Fruit fly (Drosophila melanogaster) whole organism, embryonic: ENCODE measurements around the gene osp.

Experiments used
- Awh ChIP-seq: fragments of 200-800 bp; sonication (Bioruptor generic); IDR thresholded peaks from 2 replicates; pipeline ENCODE4, ENCODE4 v1.3.6; 2022; ENCODE audit warnings: missing biosample characterization, missing genetic modification characterization
- Bdp1 ChIP-seq: fragments of 200-800 bp; sonication (Bioruptor generic); optimal IDR thresholded peaks from 3 replicates; lab custom pipeline; 2016; ENCODE audit warnings: missing biosample characterization, missing genetic modification characterization
- CG10321 ChIP-seq: fragments of 200-800 bp; sonication (Bioruptor generic); IDR thresholded peaks from 2 replicates; pipeline ENCODE4 v1.3.6; 2022; ENCODE audit warnings: missing biosample characterization, missing genetic modification characterization
- CG10979 ChIP-seq: fragments of 200-800 bp; sonication (Bioruptor generic); optimal IDR thresholded peaks from 2 replicates; lab custom pipeline; 2018; ENCODE audit warnings: missing biosample characterization, mild to moderate bottlenecking, missing genetic modification characterization, moderate library complexity
- CG13296 ChIP-seq: fragments of 200-800 bp; sonication (Bioruptor generic); optimal IDR thresholded peaks from 3 replicates; lab custom pipeline; 2018; ENCODE audit warnings: missing biosample characterization, mild to moderate bottlenecking, missing genetic modification characterization
- CG13424 ChIP-seq: fragments of 200-800 bp; sonication (Bioruptor generic); optimal IDR thresholded peaks from 2 replicates; lab custom pipeline; 2019; ENCODE audit warnings: missing biosample characterization, mild to moderate bottlenecking, missing genetic modification characterization, moderate library complexity
- CG1603 ChIP-seq: fragments of 200-800 bp; sonication (Bioruptor generic); optimal IDR thresholded peaks from 2 replicates; lab custom pipeline; 2019; ENCODE audit warnings: missing biosample characterization, mild to moderate bottlenecking, missing genetic modification characterization, moderate library complexity
- CG17612 ChIP-seq: fragments of 200-800 bp; sonication (Bioruptor generic); IDR thresholded peaks from 2 replicates; pipeline ENCODE4 v1.3.6; 2022; ENCODE audit warnings: missing biosample characterization, missing genetic modification characterization
- CG18619 ChIP-seq: fragments of 200-800 bp; sonication (Bioruptor generic); optimal IDR thresholded peaks from 3 replicates; lab custom pipeline; 2017; ENCODE audit warnings: missing biosample characterization, mild to moderate bottlenecking, missing genetic modification characterization
- CG31224 ChIP-seq: fragments of 200-800 bp; sonication (Bioruptor generic); IDR thresholded peaks from 2 replicates; pipeline ENCODE4 v1.3.6; 2022; ENCODE audit warnings: missing biosample characterization, missing genetic modification characterization
- CG32532 ChIP-seq: fragments of 200-800 bp; sonication (Bioruptor generic); IDR thresholded peaks from 2 replicates; pipeline ENCODE4 v1.3.6; 2022; ENCODE audit warnings: missing biosample characterization, missing genetic modification characterization
- CG32767 ChIP-seq: fragments of 200-800 bp; sonication (Bioruptor generic); IDR thresholded peaks from 2 replicates; pipeline ENCODE4 v1.3.6; 2022; ENCODE audit warnings: missing biosample characterization, missing genetic modification characterization
- CG4328 ChIP-seq: fragments of 200-800 bp; sonication (Bioruptor generic); optimal IDR thresholded peaks from 3 replicates; lab custom pipeline; 2017; ENCODE audit warnings: missing biosample characterization, missing genetic modification reagents, missing genetic modification characterization
- CG43689 ChIP-seq: fragments of 200-800 bp; sonication (Bioruptor generic); IDR thresholded peaks from 2 replicates; pipeline ENCODE4 v1.3.6; 2022; ENCODE audit warnings: missing biosample characterization, missing genetic modification characterization
- CG6254 ChIP-seq: fragments of 200-800 bp; sonication (Bioruptor generic); optimal IDR thresholded peaks from 3 replicates; lab custom pipeline; 2017; ENCODE audit warnings: mild to moderate bottlenecking, missing biosample characterization, missing genetic modification reagents, missing genetic modification characterization
- CG6689 ChIP-seq: fragments of 200-800 bp; sonication (Bioruptor generic); IDR thresholded peaks from 2 replicates; pipeline ENCODE4 v1.3.6; 2022; ENCODE audit warnings: missing biosample characterization, missing genetic modification characterization
- CG7839 ChIP-seq: fragments of 200-800 bp; sonication (Bioruptor generic); optimal IDR thresholded peaks from 3 replicates; lab custom pipeline; 2018; ENCODE audit warnings: missing biosample characterization, mild to moderate bottlenecking, missing genetic modification characterization, moderate library complexity
- CG7928 ChIP-seq: fragments of 200-800 bp; sonication (Bioruptor generic); optimal IDR thresholded peaks from 2 replicates; lab custom pipeline; 2017; ENCODE audit warnings: missing biosample characterization, mild to moderate bottlenecking, missing genetic modification characterization
- CG7987 ChIP-seq: fragments of 200-800 bp; sonication (Bioruptor generic); optimal IDR thresholded peaks from 2 replicates; lab custom pipeline; 2018; ENCODE audit warnings: missing biosample characterization, mild to moderate bottlenecking, missing genetic modification characterization, moderate library complexity
- CG8924 ChIP-seq: fragments of 200-800 bp; optimal IDR thresholded peaks from 3 replicates; lab custom pipeline; 2019; ENCODE audit warnings: missing biosample characterization, mild to moderate bottlenecking, missing genetic modification characterization, moderate library complexity
- CG9876 ChIP-seq: fragments of 200-800 bp; sonication (Bioruptor generic); optimal IDR thresholded peaks from 2 replicates; lab custom pipeline; 2016; ENCODE audit warnings: missing biosample characterization, missing genetic modification characterization
- CTCF ChIP-seq: fragments of 200-800 bp; sonication (Bioruptor generic); optimal IDR thresholded peaks from 2 replicates; lab custom pipeline; 2017; ENCODE audit warnings: missing biosample characterization, mild to moderate bottlenecking, missing genetic modification characterization, moderate library complexity
- Dbx ChIP-seq: fragments of 200-800 bp; sonication (Bioruptor generic); IDR thresholded peaks from 3 replicates; pipeline ENCODE4 v1.3.6; 2022; ENCODE audit warnings: missing biosample characterization, missing genetic modification characterization
- E2f2 ChIP-seq: fragments of 200-800 bp; sonication (Bioruptor generic); IDR thresholded peaks from 2 replicates; pipeline ENCODE4 v1.3.6; 2022; ENCODE audit warnings: missing biosample characterization, missing genetic modification characterization
- Max ChIP-seq: fragments of 200-800 bp; sonication (Bioruptor generic); optimal IDR thresholded peaks from 2 replicates; lab custom pipeline; 2016; ENCODE audit warnings: missing biosample characterization, mild to moderate bottlenecking, missing genetic modification characterization
- Oaz ChIP-seq: fragments of 200-800 bp; sonication (Bioruptor generic); IDR thresholded peaks from 2 replicates; pipeline ENCODE4 v1.3.6; 2022; ENCODE audit warnings: missing biosample characterization, missing genetic modification characterization
- Oli ChIP-seq: fragments of 200-800 bp; sonication (Bioruptor generic); optimal IDR thresholded peaks from 2 replicates; lab custom pipeline; 2018; ENCODE audit warnings: missing biosample characterization, mild to moderate bottlenecking, missing genetic modification characterization, moderate library complexity
- Poxn ChIP-seq: fragments of 200-800 bp; sonication (Bioruptor generic); IDR thresholded peaks from 2 replicates; pipeline ENCODE4 v1.3.6; 2022; ENCODE audit warnings: missing biosample characterization, missing genetic modification characterization
- Six4 ChIP-seq: fragments of 200-800 bp; sonication (Bioruptor generic); optimal IDR thresholded peaks from 2 replicates; lab custom pipeline; 2016; ENCODE audit warnings: missing biosample characterization, missing genetic modification characterization
- Spps ChIP-seq: fragments of 200-800 bp; sonication (Bioruptor generic); optimal IDR thresholded peaks from 2 replicates; lab custom pipeline; 2018; ENCODE audit warnings: missing biosample characterization, mild to moderate bottlenecking, missing genetic modification characterization
- Xbp1 ChIP-seq: fragments of 200-800 bp; sonication (Bioruptor generic); optimal IDR thresholded peaks from 3 replicates; lab custom pipeline; 2016; ENCODE audit warnings: missing biosample characterization, mild to moderate bottlenecking, missing genetic modification characterization
- Xrp1 ChIP-seq: fragments of 200-800 bp; sonication (Bioruptor generic); IDR thresholded peaks from 2 replicates; pipeline ENCODE4 v1.3.6; 2022; ENCODE audit warnings: missing biosample characterization, missing genetic modification characterization
- al ChIP-seq: fragments of 200-800 bp; sonication (Bioruptor generic); IDR thresholded peaks from 2 replicates; pipeline ENCODE4 v1.3.6; 2022; ENCODE audit warnings: missing biosample characterization, missing genetic modification characterization
- chif ChIP-seq, 2 experiments: fragments of 200-800 bp; sonication (Bioruptor generic); optimal IDR thresholded peaks; 3 replicates each; lab custom pipeline; 2016; ENCODE audit warnings: missing biosample characterization in 2 of 2, missing genetic modification characterization in 2 of 2
- crc ChIP-seq: fragments of 200-800 bp; sonication (Bioruptor generic); optimal IDR thresholded peaks from 2 replicates; lab custom pipeline; 2016; ENCODE audit warnings: missing biosample characterization, missing genetic modification characterization
- croc ChIP-seq: fragments of 200-800 bp; sonication (Bioruptor generic); conservative IDR thresholded peaks from 3 replicates; pipeline ENCODE4 v1.3.6; 2022; ENCODE audit warnings: missing biosample characterization, missing genetic modification characterization
- da ChIP-seq: fragments of 200-800 bp; sonication (Bioruptor generic); optimal IDR thresholded peaks from 2 replicates; lab custom pipeline; 2016; ENCODE audit warnings: missing biosample characterization, missing genetic modification characterization
- dysf ChIP-seq: fragments of 200-800 bp; sonication (Bioruptor generic); IDR thresholded peaks from 3 replicates; pipeline ENCODE4 v1.3.6; 2022; ENCODE audit warnings: missing biosample characterization, missing genetic modification characterization
- ems ChIP-seq: fragments of 200-800 bp; sonication (Bioruptor generic); optimal IDR thresholded peaks from 3 replicates; lab custom pipeline; 2016; ENCODE audit warnings: missing biosample characterization, missing genetic modification characterization
- en ChIP-seq: fragments of 200-800 bp; sonication (Bioruptor generic); optimal IDR thresholded peaks from 2 replicates; lab custom pipeline; 2016; ENCODE audit warnings: missing biosample characterization, missing genetic modification characterization
- exex ChIP-seq: fragments of 200-800 bp; sonication (Bioruptor generic); optimal IDR thresholded peaks from 4 replicates; lab custom pipeline; 2018; ENCODE audit warnings: missing biosample characterization, mild to moderate bottlenecking, missing genetic modification characterization, moderate library complexity
- gsb ChIP-seq: fragments of 200-800 bp; sonication (Bioruptor generic); IDR thresholded peaks from 2 replicates; pipeline ENCODE4 v1.3.6; 2022; ENCODE audit warnings: missing biosample characterization, missing genetic modification characterization
- ham ChIP-seq: fragments of 200-800 bp; sonication (Bioruptor generic); IDR thresholded peaks from 2 replicates; pipeline ENCODE4 v1.3.6; 2022; ENCODE audit warnings: missing biosample characterization, missing genetic modification characterization
- jumu ChIP-seq: fragments of 200-800 bp; sonication (Bioruptor generic); optimal IDR thresholded peaks from 3 replicates; lab custom pipeline; 2016; ENCODE audit warnings: missing biosample characterization, missing genetic modification characterization
- ken ChIP-seq: fragments of 200-800 bp; sonication (Bioruptor generic); IDR thresholded peaks from 3 replicates; pipeline ENCODE4 v1.3.6; 2022; ENCODE audit warnings: missing biosample characterization, missing genetic modification characterization
- lbe ChIP-seq: fragments of 200-800 bp; sonication (Bioruptor generic); optimal IDR thresholded peaks from 2 replicates; lab custom pipeline; 2016; ENCODE audit warnings: missing biosample characterization, mild to moderate bottlenecking, missing genetic modification characterization
- oc ChIP-seq: fragments of 200-800 bp; sonication (Bioruptor generic); optimal IDR thresholded peaks from 2 replicates; lab custom pipeline; 2018; ENCODE audit warnings: missing biosample characterization, mild to moderate bottlenecking, missing genetic modification characterization, moderate library complexity
- phol ChIP-seq: fragments of 200-800 bp; sonication (Bioruptor generic); optimal IDR thresholded peaks from 3 replicates; lab custom pipeline; 2018; ENCODE audit warnings: missing biosample characterization, mild to moderate bottlenecking, missing genetic modification characterization, moderate library complexity
- run ChIP-seq: fragments of 200-800 bp; sonication (Bioruptor generic); optimal IDR thresholded peaks from 3 replicates; lab custom pipeline; 2018; ENCODE audit warnings: missing biosample characterization, mild to moderate bottlenecking, missing genetic modification characterization
- seq ChIP-seq: fragments of 200-800 bp; sonication (Bioruptor generic); IDR thresholded peaks from 2 replicates; pipeline ENCODE4 v1.3.6; 2022; ENCODE audit warnings: missing biosample characterization, missing genetic modification characterization
- stc ChIP-seq: fragments of 200-800 bp; sonication (Bioruptor generic); IDR thresholded peaks from 2 replicates; pipeline ENCODE4 v1.3.6; 2022; ENCODE audit warnings: missing biosample characterization, missing genetic modification characterization
- tll ChIP-seq, 2 experiments: fragments of 200-800 bp in 1 of 2; fragments of >200 bp in 1 of 2; sonication (Bioruptor generic) in 1 of 2; optimal IDR thresholded peaks; 2 replicates each; lab custom pipeline; 2017 to 2019; ENCODE audit warnings: missing biosample characterization in 2 of 2, missing genetic modification characterization in 2 of 2, mild to moderate bottlenecking in 1 of 2, moderate library complexity in 1 of 2
- unpg ChIP-seq: fragments of 200-800 bp; sonication (Bioruptor generic); optimal IDR thresholded peaks from 3 replicates; lab custom pipeline; 2018; ENCODE audit warnings: missing biosample characterization, mild to moderate bottlenecking, missing genetic modification characterization, moderate library complexity

The osp gene

DNA sequence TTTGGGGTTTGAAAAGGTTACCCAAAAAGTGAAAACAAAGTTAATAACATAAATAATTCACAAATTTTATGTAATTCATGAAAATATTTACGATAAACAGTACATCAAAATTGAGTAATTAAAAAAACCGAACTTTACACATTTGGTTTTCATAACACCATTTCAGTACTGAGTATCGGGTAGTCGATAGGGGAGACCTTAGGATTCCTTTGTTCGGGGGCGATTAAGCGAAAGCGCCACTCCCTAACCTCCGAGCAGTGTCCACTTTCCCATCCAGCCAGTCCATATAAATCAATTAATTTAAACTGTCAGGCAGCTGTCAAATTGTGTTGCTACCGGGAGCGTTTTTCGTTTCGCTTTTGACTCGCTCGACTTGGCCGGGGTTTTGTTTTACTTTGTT is 126.8 kb downstream of the osp start (continued):
- TF ChIP-seq CG6689 (GFP tag; lab: Robert Waterston, UW): peak; percentile 29; the same call in 1 of the 2 replicates
- peak; percentile 4 for TF ChIP-seq oc (tag; lab: Kevin White, UChicago)
- no peak for TF ChIP-seq ems
- TF ChIP-seq Xrp1 (GFP tag; lab: Robert Waterston, UW): peak; percentile 74
- TF ChIP-seq Oli (tag; lab: Kevin White, UChicago): peak; percentile 21
- no peak for TF ChIP-seq Awh (GFP tag; lab: Robert Waterston, UW)
- TF ChIP-seq CG18619 (GFP tag; lab: Kevin White, UChicago): peak; percentile 0
- TF ChIP-seq CG13424: peak; percentile 50
- TF ChIP-seq CG6254 (GFP tag; lab: Kevin White, UChicago): peak; percentile 64
- TF ChIP-seq stc (GFP tag; lab: Robert Waterston, UW): no peak
- TF ChIP-seq CG7987 (GFP tag; lab: Kevin White, UChicago): no peak
- no peak for TF ChIP-seq exex (tag; lab: Kevin White, UChicago)
- TF ChIP-seq da: no peak
- no peak for TF ChIP-seq CG32532 (GFP tag; lab: Robert Waterston, UW)
- no peak for TF ChIP-seq Poxn
- TF ChIP-seq CG10979: peak; percentile 78
- TF ChIP-seq run (tag; lab: Kevin White, UChicago): no peak
- TF ChIP-seq CG10321 (GFP tag; lab: Robert Waterston, UW): no peak
- peak; percentile 11 for TF ChIP-seq Xbp1 (GFP tag; lab: Kevin White, UChicago)
- no peak for TF ChIP-seq CG13296
- no peak for TF ChIP-seq Dbx (GFP tag; lab: Robert Waterston, UW)
- TF ChIP-seq CG4328 (GFP tag; lab: Kevin White, UChicago): no peak
- TF ChIP-seq Max (GFP tag; lab: Kevin White, UChicago): peak; percentile 3
- peak; percentile 25; the same call in 1 of the 3 replicates for TF ChIP-seq croc
- peak; percentile 51 for TF ChIP-seq CG7839
- no peak for TF ChIP-seq crc (GFP tag; lab: Kevin White, UChicago)
- no peak for TF ChIP-seq CG17612
- no peak for TF ChIP-seq CG32767 (GFP tag; lab: Robert Waterston, UW)
- TF ChIP-seq lbe: no peak
- TF ChIP-seq phol (tag; lab: Kevin White, UChicago): peak; percentile 74
- no peak for TF ChIP-seq seq (GFP tag; lab: Robert Waterston, UW)
- TF ChIP-seq E2f2 (GFP tag; lab: Robert Waterston, UW): no peak
- peak; percentile 48 for TF ChIP-seq Spps
- TF ChIP-seq Bdp1: peak; percentile 4
- no peak for TF ChIP-seq CG31224 (GFP tag; lab: Robert Waterston, UW)
- TF ChIP-seq Six4 (GFP tag; lab: Kevin White, UChicago): peak; percentile 38
- no peak for TF ChIP-seq ken (GFP tag; lab: Robert Waterston, UW)
- TF ChIP-seq Oaz (GFP tag; lab: Robert Waterston, UW): no peak
- no peak for TF ChIP-seq CG43689 (GFP tag; lab: Robert Waterston, UW)
- TF ChIP-seq CG9876 (GFP tag; lab: Kevin White, UChicago): no peak
- TF ChIP-seq al (GFP tag; lab: Robert Waterston, UW): no peak
- no peak for TF ChIP-seq CTCF (GFP tag; lab: Kevin White, UChicago)
- TF ChIP-seq jumu: peak; percentile 13
- TF ChIP-seq en: no peak
- TF ChIP-seq ham (GFP tag; lab: Robert Waterston, UW): no peak
- TF ChIP-seq tll (GFP tag; optimal IDR thresholded peaks at IDR 0.05; lab: Kevin White, UChicago): no peak
- no peak for TF ChIP-seq dysf (GFP tag; lab: Robert Waterston, UW)
- TF ChIP-seq CG8924 (tag; lab: Kevin White, UChicago): peak; percentile 35
- no peak for TF ChIP-seq CG7928 (GFP tag; lab: Kevin White, UChicago)
- TF ChIP-seq gsb (GFP tag; lab: Robert Waterston, UW): no peak
- TF ChIP-seq chif (GFP tag; optimal IDR thresholded peaks at IDR 0.05; lab: Kevin White, UChicago): peak in 1 of 2 experiments; percentile 46
- TF ChIP-seq CG1603 (tag; lab: Kevin White, UChicago): no peak
- TF ChIP-seq unpg: peak; percentile 45
